Worm (Caenorhabditis elegans): ENCODE measurements around the gene R07B7.9.

R07B7.9 gene

ce11 chrV:12036129-12036528, 44.0 kb downstream of the R07B7.9 start:
- no peak for TF ChIP-seq fos-1 (tag; optimal IDR thresholded peaks at IDR 0.05)
- no peak for TF ChIP-seq lin-39 (tag; optimal IDR thresholded peaks at IDR 0.05)
- no peak for TF ChIP-seq lin-11 (tag; optimal IDR thresholded peaks at IDR 0.05)
- no peak for TF ChIP-seq ztf-11 (tag; optimal IDR thresholded peaks at IDR 0.05)
- TF ChIP-seq sma-9 (GFP tag; optimal IDR thresholded peaks at IDR 0.05), result no peak
- TF ChIP-seq sma-9 (tag; optimal IDR thresholded peaks at IDR 0.05), result no peak
- no peak for TF ChIP-seq Y55F3AM.14 (GFP tag; optimal IDR thresholded peaks at IDR 0.05)
- no peak for TF ChIP-seq gmeb-1 (tag; optimal IDR thresholded peaks at IDR 0.05)
- no peak for TF ChIP-seq blmp-1 (tag; optimal IDR thresholded peaks at IDR 0.05; ENCODE audit: insufficient read depth)
- TF ChIP-seq F13H6.1 (tag; optimal IDR thresholded peaks at IDR 0.05), result no peak
- no peak for TF ChIP-seq ceh-82 (tag; optimal IDR thresholded peaks at IDR 0.05)
- TF ChIP-seq lsy-2 (tag; optimal IDR thresholded peaks at IDR 0.05), result no peak
- TF ChIP-seq mab-5 (tag; optimal IDR thresholded peaks at IDR 0.05), result no peak
- no peak for TF ChIP-seq aly-2 (tag; optimal IDR thresholded peaks at IDR 0.05)
- TF ChIP-seq nhr-23 (tag; optimal IDR thresholded peaks at IDR 0.05), result no peak
- no peak for TF ChIP-seq elt-3 (tag; optimal IDR thresholded peaks at IDR 0.05)

DNA sequence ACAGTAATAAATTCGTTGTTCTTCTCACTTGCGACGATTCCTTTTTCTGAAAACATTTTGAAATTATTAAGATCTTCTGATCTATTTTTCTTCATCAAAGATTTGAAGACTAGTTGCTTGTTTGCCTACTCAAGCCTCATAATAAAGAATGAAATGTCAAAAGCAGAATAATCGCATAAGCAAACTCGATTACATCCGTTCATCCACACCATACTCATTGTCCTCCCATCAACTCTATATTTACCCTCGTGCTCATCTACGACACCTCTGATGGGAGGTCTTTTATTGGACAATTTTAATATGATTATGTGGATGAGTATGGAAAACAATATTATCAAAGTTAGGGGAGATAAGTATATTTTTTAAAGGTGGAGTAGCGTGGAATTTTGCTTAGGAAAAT, 46.3 kb downstream of the R07B7.9 start:
- TF ChIP-seq mdl-1 (tag; optimal IDR thresholded peaks at IDR 0.05) (no peak), ceh-82 (tag; optimal IDR thresholded peaks at IDR 0.05) (no peak), nhr-10 (tag; optimal IDR thresholded peaks at IDR 0.05) (no peak), Y55F3AM.14 (GFP tag; optimal IDR thresholded peaks at IDR 0.05) (no peak), egl-27 (tag; optimal IDR thresholded peaks at IDR 0.05) (no peak), elt-1 (tag; optimal IDR thresholded peaks at IDR 0.05) (no peak), ztf-4 (tag; optimal IDR thresholded peaks at IDR 0.05) (no peak)

- TF ChIP-seq ztf-11 (tag; optimal IDR thresholded peaks at IDR 0.05) (no peak), nhr-237 (tag; optimal IDR thresholded peaks at IDR 0.05) (no peak), snpc-4 (tag; optimal IDR thresholded peaks at IDR 0.05) (no peak), lsy-2 (tag; optimal IDR thresholded peaks at IDR 0.05) (no peak), fos-1 (tag; optimal IDR thresholded peaks at IDR 0.05) (no peak), F13H6.1 (tag; optimal IDR thresholded peaks at IDR 0.05) (no peak)
These were observed 48.1 kb downstream of the R07B7.9 start, which contains the start of gene pkc-1 for ce11 chrV:12032060-12032459. Gene pkc-1, minus strand, starts transcription at chrV:12032160.

ce11 chrV:12028151-12028550, 52.0 kb downstream of the R07B7.9 start:
- TF ChIP-seq sma-9 (GFP tag; optimal IDR thresholded peaks at IDR 0.05) (no peak), sma-9 (tag; optimal IDR thresholded peaks at IDR 0.05) (no peak), nhr-77 (tag; optimal IDR thresholded peaks at IDR 0.05) (no peak), lin-39 (tag; optimal IDR thresholded peaks at IDR 0.05) (no peak), R02D3.7 (tag; optimal IDR thresholded peaks at IDR 0.05) (no peak), elt-1 (tag; optimal IDR thresholded peaks at IDR 0.05) (no peak), sem-4 (tag; optimal IDR thresholded peaks at IDR 0.05) (no peak), F13H6.1 (tag; optimal IDR thresholded peaks at IDR 0.05) (no peak), blmp-1 (tag; optimal IDR thresholded peaks at IDR 0.05; ENCODE audit: insufficient read depth) (no peak), peb-1 (tag; optimal IDR thresholded peaks at IDR 0.05) (no peak), alr-1 (tag; optimal IDR thresholded peaks at IDR 0.05) (no peak), sma-3 (GFP tag; optimal IDR thresholded peaks at IDR 0.05) (no peak), snpc-4 (tag; optimal IDR thresholded peaks at IDR 0.05) (no peak), mdl-1 (tag; optimal IDR thresholded peaks at IDR 0.05) (no peak), nhr-21 (tag; optimal IDR thresholded peaks at IDR 0.05) (no peak), unc-55 (GFP tag; optimal IDR thresholded peaks at IDR 0.05) (no peak), nhr-23 (tag; optimal IDR thresholded peaks at IDR 0.05) (no peak), fos-1 (tag; optimal IDR thresholded peaks at IDR 0.05) (no peak)

All from whole organism, L2 larva.